Fruit fly (Drosophila melanogaster): ENCODE data around the gene CG46399.

CG46399 gene

dm6 chrX:14846116-14846614, 12.9 kb upstream of the CG46399 start (continued):
- TF ChIP-seq tll (GFP tag; optimal IDR thresholded peaks at IDR 0.05) (no peak), sens-2 (GFP tag; IDR thresholded peaks at IDR 0.05) (no peak), fd102C (GFP tag; optimal IDR thresholded peaks at IDR 0.05) (no peak), eve (GFP tag; optimal IDR thresholded peaks at IDR 0.05) (no peak), Camta (GFP tag; optimal IDR thresholded peaks at IDR 0.05) (no peak), CG5245 (GFP tag; optimal IDR thresholded peaks at IDR 0.05) (no peak), Kr (GFP tag; optimal IDR thresholded peaks at IDR 0.05) (no peak), Dref (GFP tag; IDR thresholded peaks at IDR 0.05) (no peak), Xrp1 (GFP tag; IDR thresholded peaks at IDR 0.05) (no peak), wor (GFP tag; IDR thresholded peaks at IDR 0.05) (no peak), aop (GFP tag; IDR thresholded peaks at IDR 0.05) (no peak), tio (GFP tag; optimal IDR thresholded peaks at IDR 0.05) (no peak), CG31441 (GFP tag; IDR thresholded peaks at IDR 0.05) (peak; percentile 38; the same call in 1 of the 2 replicates), schlank (tag; optimal IDR thresholded peaks at IDR 0.05) (no peak), NC2α (GFP tag; optimal IDR thresholded peaks at IDR 0.05) (no peak), CG3281 (GFP tag; optimal IDR thresholded peaks at IDR 0.05) (no peak), Deaf1 (tag; optimal IDR thresholded peaks at IDR 0.05) (peak; percentile 52), CG17359 (tag; optimal IDR thresholded peaks at IDR 0.05) (no peak), CG10274 (GFP tag; optimal IDR thresholded peaks at IDR 0.05) (no peak), sug (tag; optimal IDR thresholded peaks at IDR 0.05) (no peak), CG8924 (tag; optimal IDR thresholded peaks at IDR 0.05) (no peak), Dad (GFP tag; optimal IDR thresholded peaks at IDR 0.05) (no peak), Myb (GFP tag; optimal IDR thresholded peaks at IDR 0.05) (no peak), HLH3B (GFP tag; IDR thresholded peaks at IDR 0.05) (no peak), slou (GFP tag; optimal IDR thresholded peaks at IDR 0.05) (no peak), CG14050 (GFP tag; IDR thresholded peaks at IDR 0.05) (no peak), pho (GFP tag; optimal IDR thresholded peaks at IDR 0.05) (no peak), CG15514 (GFP tag; optimal IDR thresholded peaks at IDR 0.05) (no peak), CG15269 (tag; optimal IDR thresholded peaks at IDR 0.05) (no peak), chm (GFP tag; IDR thresholded peaks at IDR 0.05) (no peak), CG33213 (GFP tag; optimal IDR thresholded peaks at IDR 0.05) (no peak), CG2199 (GFP tag; IDR thresholded peaks at IDR 0.05) (no peak), bsh (GFP tag; optimal IDR thresholded peaks at IDR 0.05) (peak in 1 of 2 experiments; percentile 59), nerfin-2 (GFP tag; IDR thresholded peaks at IDR 0.05; ENCODE audit: partially characterized antibody) (no peak), Hr51 (GFP tag; optimal IDR thresholded peaks at IDR 0.05) (no peak), CG10267 (tag; optimal IDR thresholded peaks at IDR 0.05) (peak; percentile 36), CG4707 (GFP tag; optimal IDR thresholded peaks at IDR 0.05) (no peak), HLH54F (GFP tag; optimal IDR thresholded peaks at IDR 0.05) (no peak), MESR4 (GFP tag; optimal IDR thresholded peaks at IDR 0.05) (no peak), bcd (GFP tag; optimal IDR thresholded peaks at IDR 0.05) (no peak), CG14441 (GFP tag; IDR thresholded peaks at IDR 0.05) (no peak), Ada2b (GFP tag; IDR thresholded peaks at IDR 0.05) (no peak), CG4854 (GFP tag; optimal IDR thresholded peaks at IDR 0.05) (no peak), Oaz (GFP tag; IDR thresholded peaks at IDR 0.05) (no peak), CG14710 (tag; optimal IDR thresholded peaks at IDR 0.05) (peak; percentile 51), cad (GFP tag; optimal IDR thresholded peaks at IDR 0.05) (no peak), CG11504 (tag; optimal IDR thresholded peaks at IDR 0.05) (peak; percentile 41), zfh1 (GFP tag; IDR thresholded peaks at IDR 0.05) (no peak), CG30431 (GFP tag; optimal IDR thresholded peaks at IDR 0.05) (no peak), Ptx1 (GFP tag; IDR thresholded peaks at IDR 0.05) (no peak), HHEX (GFP tag; optimal IDR thresholded peaks at IDR 0.05) (no peak)
